Fruit fly (Drosophila melanogaster): ENCODE results near the gene nero.

nero gene

DNA sequence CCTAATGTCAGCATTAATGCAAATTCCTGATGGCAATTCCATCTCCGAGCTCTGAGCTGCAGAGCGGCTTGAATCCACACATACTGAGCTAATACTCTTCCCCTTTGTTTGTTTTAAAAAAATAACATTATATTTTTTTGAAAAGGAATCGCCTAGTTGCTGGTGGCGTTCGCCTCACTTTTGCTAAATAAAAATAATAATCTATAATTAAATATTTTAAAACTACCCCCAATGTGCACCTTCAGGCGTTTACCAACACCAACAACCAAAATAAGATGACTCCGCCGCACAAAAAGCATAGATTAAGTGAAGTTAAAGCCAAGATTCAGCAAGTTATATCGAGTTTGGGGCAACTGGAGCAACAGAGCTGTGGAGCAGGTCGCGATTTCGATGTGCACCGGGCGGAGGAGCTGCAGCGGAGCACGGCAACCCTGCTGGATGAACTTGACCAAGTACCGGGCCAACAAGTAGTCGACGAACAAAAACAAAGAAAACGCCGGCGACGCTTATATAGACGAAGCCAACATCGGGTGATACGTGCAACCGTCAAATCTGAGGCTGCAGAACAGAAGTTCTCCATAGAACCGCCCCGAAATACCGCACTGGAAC, 3.2 kb downstream of the nero start, which contains the start of gene CG1896:
Gene CG1896 (plus strand): TSS at position 239 of the 609 bp plus-strand sequence.
- no peak for TF ChIP-seq Myb (GFP tag; optimal IDR thresholded peaks at IDR 0.05)
- no peak; the same call in 1 of the 2 replicates for TF ChIP-seq CG4404 (GFP tag; IDR thresholded peaks at IDR 0.05)
- TF ChIP-seq Camta (GFP tag; optimal IDR thresholded peaks at IDR 0.05) = no peak
- no peak for TF ChIP-seq HLHmδ (GFP tag; optimal IDR thresholded peaks at IDR 0.05)
- TF ChIP-seq Scr (GFP tag; IDR thresholded peaks at IDR 0.05; ENCODE audit: partially characterized antibody) = no peak
- TF ChIP-seq hth (optimal IDR thresholded peaks at IDR 0.05) = no peak
- peak; percentile 48 for TF ChIP-seq CG15514 (GFP tag; optimal IDR thresholded peaks at IDR 0.05)
- peak; percentile 40 for TF ChIP-seq CG4617 (GFP tag; optimal IDR thresholded peaks at IDR 0.05; ENCODE audit: borderline replicate concordance)
- no peak for TF ChIP-seq CG17186 (GFP tag; optimal IDR thresholded peaks at IDR 0.05)
- TF ChIP-seq amos (GFP tag; IDR thresholded peaks at IDR 0.05; ENCODE audit: partially characterized antibody) = no peak
- peak; percentile 33 for TF ChIP-seq CG13775 (GFP tag; optimal IDR thresholded peaks at IDR 0.05)
- no peak for TF ChIP-seq fu2 (GFP tag; optimal IDR thresholded peaks at IDR 0.05)
- TF ChIP-seq danr (GFP tag; IDR thresholded peaks at IDR 0.05) = no peak
- no peak for TF ChIP-seq zen2 (GFP tag; IDR thresholded peaks at IDR 0.05; ENCODE audit: partially characterized antibody)
- TF ChIP-seq ro (GFP tag; IDR thresholded peaks at IDR 0.05) = no peak
- peak; percentile 13; the same call in 1 of the 3 replicates for TF ChIP-seq CG34224 (GFP tag; IDR thresholded peaks at IDR 0.05; ENCODE audit: partially characterized antibody)
- TF ChIP-seq CG11093 (GFP tag; IDR thresholded peaks at IDR 0.05) = no peak
- no peak for TF ChIP-seq fd3F (GFP tag; optimal IDR thresholded peaks at IDR 0.05)
- peak; percentile 50 for TF ChIP-seq CG17385 (GFP tag; optimal IDR thresholded peaks at IDR 0.05)
- no peak for TF ChIP-seq tap (tag; optimal IDR thresholded peaks at IDR 0.05)
- TF ChIP-seq CG17802 (tag; optimal IDR thresholded peaks at IDR 0.05) = peak; percentile 12
- TF ChIP-seq cg (GFP tag; optimal IDR thresholded peaks at IDR 0.05) = no peak
- no peak for TF ChIP-seq CG4360 (GFP tag; IDR thresholded peaks at IDR 0.05)
- TF ChIP-seq CG1647 (GFP tag; optimal IDR thresholded peaks at IDR 0.05) = no peak
- TF ChIP-seq CG2116 (GFP tag; optimal IDR thresholded peaks at IDR 0.05) = peak; percentile 12
- TF ChIP-seq CG13424 (tag; optimal IDR thresholded peaks at IDR 0.05) = peak; percentile 24
- no peak for TF ChIP-seq Dad (GFP tag; optimal IDR thresholded peaks at IDR 0.05)
- peak; percentile 5 for TF ChIP-seq MTF-1 (GFP tag; optimal IDR thresholded peaks at IDR 0.05; ENCODE audit: borderline replicate concordance)
- no peak for TF ChIP-seq CG6854 (GFP tag; optimal IDR thresholded peaks at IDR 0.05)
- TF ChIP-seq CG13894 (tag; optimal IDR thresholded peaks at IDR 0.05) = no peak
- TF ChIP-seq CG3838 (GFP tag; optimal IDR thresholded peaks at IDR 0.05) = no peak
- no peak for TF ChIP-seq psq (GFP tag; optimal IDR thresholded peaks at IDR 0.05)
- TF ChIP-seq CG34376 (GFP tag; optimal IDR thresholded peaks at IDR 0.05) = peak; percentile 31
- TF ChIP-seq br (optimal IDR thresholded peaks at IDR 0.05) = no peak
- TF ChIP-seq tup (GFP tag; optimal IDR thresholded peaks at IDR 0.05) = peak; percentile 2
- peak; percentile 60 for TF ChIP-seq CG8924 (tag; optimal IDR thresholded peaks at IDR 0.05)
- no peak for TF ChIP-seq prd (optimal IDR thresholded peaks at IDR 0.05)
- peak; percentile 59; the same call in 2 of the 3 replicates for TF ChIP-seq prd (GFP tag; IDR thresholded peaks at IDR 0.05)
- TF ChIP-seq CG31441 (GFP tag; IDR thresholded peaks at IDR 0.05) = no peak; the same call in 1 of the 2 replicates
- TF ChIP-seq BEAF-32 (GFP tag; optimal IDR thresholded peaks at IDR 0.05) = no peak
- peak; percentile 29 for TF ChIP-seq ind (GFP tag; optimal IDR thresholded peaks at IDR 0.05)
- TF ChIP-seq gfzf (GFP tag; optimal IDR thresholded peaks at IDR 0.05) = no peak
- no peak for TF ChIP-seq CG16779 (GFP tag; IDR thresholded peaks at IDR 0.05)
- no peak for TF ChIP-seq CG12071 (GFP tag; optimal IDR thresholded peaks at IDR 0.05)
- peak; percentile 12 for TF ChIP-seq Spps (tag; optimal IDR thresholded peaks at IDR 0.05)
- TF ChIP-seq Bteb2 (GFP tag; optimal IDR thresholded peaks at IDR 0.05) = no peak
- no peak for TF ChIP-seq lmd (GFP tag; IDR thresholded peaks at IDR 0.05)
- TF ChIP-seq CG5245 (GFP tag; optimal IDR thresholded peaks at IDR 0.05) = no peak
- TF ChIP-seq gcm (GFP tag; optimal IDR thresholded peaks at IDR 0.05) = peak; percentile 16
- TF ChIP-seq CG6254 (GFP tag; optimal IDR thresholded peaks at IDR 0.05) = peak; percentile 30
